Worm (Caenorhabditis elegans): ENCODE measurements around the gene bgnt-1.1.

DNA sequence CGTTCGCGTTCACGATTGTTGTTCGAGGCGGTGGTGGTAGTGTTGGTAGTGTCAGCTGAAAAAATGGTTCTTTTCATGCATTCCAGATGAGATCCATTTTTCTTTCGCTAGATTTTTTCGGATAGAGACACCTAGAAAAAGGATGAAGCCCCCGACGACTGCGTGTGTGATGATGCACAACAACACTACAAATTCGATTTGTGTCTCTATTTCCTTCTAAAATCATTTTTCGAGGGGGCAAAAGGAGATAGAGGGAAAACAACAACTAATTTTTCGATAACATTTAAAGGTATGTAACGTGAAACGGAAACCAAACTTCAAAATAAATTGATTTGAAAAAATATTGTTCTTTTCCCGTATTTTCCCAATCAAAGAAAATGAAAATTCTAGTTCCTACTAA is 27.9 kb downstream of the bgnt-1.1 start:
- TF ChIP-seq mdl-1 (tag; optimal IDR thresholded peaks at IDR 0.05) = no peak
- TF ChIP-seq nhr-77 (tag; optimal IDR thresholded peaks at IDR 0.05) = no peak
- no peak for TF ChIP-seq nhr-237 (tag; optimal IDR thresholded peaks at IDR 0.05)
- TF ChIP-seq egl-27 (tag; optimal IDR thresholded peaks at IDR 0.05) = no peak
- TF ChIP-seq fos-1 (tag; optimal IDR thresholded peaks at IDR 0.05) = no peak
- TF ChIP-seq nhr-28 (tag; optimal IDR thresholded peaks at IDR 0.05) = no peak
- no peak for TF ChIP-seq lin-15B (tag; optimal IDR thresholded peaks at IDR 0.05)
- TF ChIP-seq nfya-1 (tag; optimal IDR thresholded peaks at IDR 0.05; ENCODE audit: insufficient read depth) = no peak
- no peak for TF ChIP-seq lin-39 (tag; optimal IDR thresholded peaks at IDR 0.05)
- TF ChIP-seq ZK546.5 (tag; optimal IDR thresholded peaks at IDR 0.05) = no peak
- no peak for TF ChIP-seq sea-2 (GFP tag; optimal IDR thresholded peaks at IDR 0.05)
- TF ChIP-seq ama-1 (optimal IDR thresholded peaks at IDR 0.05) = no peak
- TF ChIP-seq ceh-82 (tag; optimal IDR thresholded peaks at IDR 0.05) = no peak
- TF ChIP-seq R02D3.7 (tag; optimal IDR thresholded peaks at IDR 0.05) = no peak
